Fruit fly (Drosophila melanogaster) whole organism, prepupa: Measurements from ENCODE around the gene CG32354.
A peak's percentile ranks its signal among the peaks of the same experiment; 100 is the strongest.

Experiments used
- Blimp-1 ChIP-seq: fragments of 200-800 bp; sonication (Bioruptor generic); optimal IDR thresholded peaks from 3 replicates; lab custom pipeline; 2017; ENCODE audit warnings: missing biosample characterization, missing genetic modification characterization, mild to moderate bottlenecking, moderate library complexity, missing genetic modification reagents
- CG10631 ChIP-seq: fragments of 200-800 bp; sonication (Bioruptor generic); optimal IDR thresholded peaks from 2 replicates; lab custom pipeline; 2016; ENCODE audit warnings: missing biosample characterization, missing genetic modification characterization
- CG11294 ChIP-seq: fragments of 200-800 bp; sonication (Bioruptor generic); IDR thresholded peaks from 2 replicates; pipeline ENCODE4 v1.3.6; 2022; ENCODE audit warnings: missing biosample characterization, missing genetic modification characterization
- CG11902 ChIP-seq: fragments of 200-800 bp; sonication (Bioruptor generic); optimal IDR thresholded peaks from 3 replicates; lab custom pipeline; 2016; ENCODE audit warnings: missing biosample characterization, missing genetic modification characterization
- CG1621 ChIP-seq: fragments of 200-800 bp; sonication (Bioruptor generic); optimal IDR thresholded peaks from 3 replicates; lab custom pipeline; 2018; ENCODE audit warnings: missing biosample characterization, mild to moderate bottlenecking, missing genetic modification characterization
- CG3032 ChIP-seq: fragments of 200-800 bp; optimal IDR thresholded peaks from 2 replicates; lab custom pipeline; 2019; ENCODE audit warnings: missing biosample characterization, mild to moderate bottlenecking, missing genetic modification characterization, moderate library complexity
- CG31627 ChIP-seq: fragments of 200-800 bp; sonication (Bioruptor generic); optimal IDR thresholded peaks from 3 replicates; lab custom pipeline; 2016; ENCODE audit warnings: missing biosample characterization, missing genetic modification characterization
- CG32006 ChIP-seq: fragments of 200-800 bp; sonication (Bioruptor generic); optimal IDR thresholded peaks from 3 replicates; lab custom pipeline; 2017; ENCODE audit warnings: missing biosample characterization, mild to moderate bottlenecking, missing genetic modification characterization
- CG3919 ChIP-seq: fragments of 200-800 bp; sonication (Bioruptor generic); optimal IDR thresholded peaks from 3 replicates; lab custom pipeline; 2016; ENCODE audit warnings: missing biosample characterization, missing genetic modification characterization
- CG4318 ChIP-seq: fragments of 200-800 bp; sonication (Bioruptor generic); optimal IDR thresholded peaks from 3 replicates; lab custom pipeline; 2017; ENCODE audit warnings: missing biosample characterization, mild to moderate bottlenecking, missing genetic modification characterization
- CG6276 ChIP-seq: fragments of 200-800 bp; sonication (Bioruptor generic); optimal IDR thresholded peaks from 2 replicates; lab custom pipeline; 2017; ENCODE audit warnings: missing biosample characterization, mild to moderate bottlenecking, missing genetic modification characterization
- CG6792 ChIP-seq: fragments of 200-800 bp; sonication (Bioruptor generic); optimal IDR thresholded peaks from 3 replicates; lab custom pipeline; 2016; ENCODE audit warnings: missing biosample characterization, missing genetic modification characterization
- CG6808 ChIP-seq: fragments of 200-800 bp; sonication (Bioruptor generic); optimal IDR thresholded peaks from 3 replicates; lab custom pipeline; 2017; ENCODE audit warnings: missing biosample characterization, missing genetic modification characterization, mild to moderate bottlenecking, moderate library complexity, missing genetic modification reagents
- CG6854 ChIP-seq: fragments of 200-800 bp; sonication (Bioruptor generic); optimal IDR thresholded peaks from 2 replicates; lab custom pipeline; 2017; ENCODE audit warnings: missing biosample characterization, mild to moderate bottlenecking, missing genetic modification characterization
- CG7368 ChIP-seq: fragments of 200-800 bp; sonication (Bioruptor generic); optimal IDR thresholded peaks from 3 replicates; lab custom pipeline; 2016; ENCODE audit warnings: missing biosample characterization, missing genetic modification characterization
- CG8119 ChIP-seq: fragments of 200-800 bp; sonication (Bioruptor generic); IDR thresholded peaks from 3 replicates; pipeline ENCODE4 v1.3.6; 2022; ENCODE audit warnings: missing biosample characterization, missing genetic modification characterization
- CG8319 ChIP-seq: fragments of 200-800 bp; sonication (Bioruptor generic); optimal IDR thresholded peaks from 3 replicates; lab custom pipeline; 2016; ENCODE audit warnings: missing biosample characterization, missing genetic modification characterization
- CG8632 ChIP-seq: fragments of 200-800 bp; sonication (Bioruptor generic); optimal IDR thresholded peaks from 3 replicates; lab custom pipeline; 2016; ENCODE audit warnings: missing biosample characterization, missing genetic modification characterization
- CG9139 ChIP-seq: fragments of 200-800 bp; sonication (Bioruptor generic); optimal IDR thresholded peaks from 3 replicates; lab custom pipeline; 2017; ENCODE audit warnings: missing biosample characterization, mild to moderate bottlenecking, missing genetic modification characterization
- Eip75B ChIP-seq: fragments of 200-800 bp; sonication (Bioruptor generic); optimal IDR thresholded peaks from 3 replicates; lab custom pipeline; 2016; ENCODE audit warnings: missing biosample characterization, missing genetic modification characterization
- Eip78C ChIP-seq: fragments of 200-800 bp; sonication (Bioruptor generic); peaks from one replicate; lab custom pipeline; 2016; ENCODE audit warnings: missing biosample characterization, missing genetic modification characterization
- Eip93F ChIP-seq: fragments of 200-800 bp; sonication (Bioruptor generic); optimal IDR thresholded peaks from 2 replicates; lab custom pipeline; 2016; ENCODE audit warnings: missing biosample characterization, mild to moderate bottlenecking, missing genetic modification characterization
- Ets21C ChIP-seq: fragments of 200-800 bp; sonication (Bioruptor generic); optimal IDR thresholded peaks from 3 replicates; lab custom pipeline; 2016; ENCODE audit warnings: missing biosample characterization, missing genetic modification characterization
- Ets96B ChIP-seq: fragments of 200-800 bp; optimal IDR thresholded peaks from 2 replicates; lab custom pipeline; 2019; ENCODE audit warnings: missing biosample characterization, mild to moderate bottlenecking, missing genetic modification characterization, moderate library complexity
- Gug ChIP-seq: fragments of 200-800 bp; sonication (Bioruptor generic); IDR thresholded peaks from 2 replicates; pipeline ENCODE4 v1.3.6; 2022; ENCODE audit warnings: missing biosample characterization, missing genetic modification characterization
- Hr38 ChIP-seq: sonication (Bioruptor generic); optimal IDR thresholded peaks from 2 replicates; lab custom pipeline; 2016; ENCODE audit warnings: missing biosample characterization, missing genetic modification characterization
- Hr39 ChIP-seq: fragments of 200-800 bp; sonication (Bioruptor generic); optimal IDR thresholded peaks from 2 replicates; lab custom pipeline; 2016; ENCODE audit warnings: missing biosample characterization, missing genetic modification characterization
- Lpt ChIP-seq: fragments of 200-800 bp; sonication (Bioruptor generic); optimal IDR thresholded peaks from 3 replicates; lab custom pipeline; 2016; ENCODE audit warnings: missing biosample characterization, missing genetic modification characterization
- Met ChIP-seq: fragments of 200-800 bp; sonication (Bioruptor generic); optimal IDR thresholded peaks from 3 replicates; lab custom pipeline; 2016; ENCODE audit warnings: missing biosample characterization, missing genetic modification characterization
- OdsH ChIP-seq: fragments of 200-800 bp; sonication (Bioruptor generic); optimal IDR thresholded peaks from 3 replicates; lab custom pipeline; 2016; ENCODE audit warnings: missing biosample characterization, missing genetic modification characterization
- Smox ChIP-seq: fragments of 200-800 bp; sonication (Bioruptor generic); optimal IDR thresholded peaks from 3 replicates; lab custom pipeline; 2016; ENCODE audit warnings: missing biosample characterization, missing genetic modification characterization
- Sox102F ChIP-seq: fragments of 200-800 bp; sonication (Bioruptor generic); optimal IDR thresholded peaks from 2 replicates; lab custom pipeline; 2016; ENCODE audit warnings: missing biosample characterization, mild to moderate bottlenecking, missing genetic modification characterization
- Sox14 ChIP-seq: fragments of 200-800 bp; sonication (Bioruptor generic); optimal IDR thresholded peaks from 3 replicates; lab custom pipeline; 2016; ENCODE audit warnings: missing biosample characterization, missing genetic modification characterization
- Sox15 ChIP-seq: fragments of 200-800 bp; sonication (Bioruptor generic); optimal IDR thresholded peaks from 3 replicates; lab custom pipeline; 2016; ENCODE audit warnings: missing biosample characterization, missing genetic modification characterization
- achi ChIP-seq: fragments of 200-800 bp; sonication (Bioruptor generic); optimal IDR thresholded peaks from 3 replicates; lab custom pipeline; 2016; ENCODE audit warnings: missing biosample characterization, missing genetic modification characterization
- acj6 ChIP-seq: fragments of 200-800 bp; sonication (Bioruptor generic); optimal IDR thresholded peaks from 3 replicates; lab custom pipeline; 2016; ENCODE audit warnings: missing biosample characterization, missing genetic modification characterization
- dac ChIP-seq: fragments of 200-800 bp; sonication (Bioruptor generic); optimal IDR thresholded peaks from 2 replicates; lab custom pipeline; 2017; ENCODE audit warnings: missing biosample characterization, mild to moderate bottlenecking, missing genetic modification characterization
- dsx ChIP-seq: fragments of 200-800 bp; optimal IDR thresholded peaks from 3 replicates; lab custom pipeline; 2019; ENCODE audit warnings: missing biosample characterization, mild to moderate bottlenecking, missing genetic modification characterization, moderate library complexity; ENCODE audit not compliant: poor library complexity, severe bottlenecking
- eg ChIP-seq: fragments of 200-800 bp; sonication (Bioruptor generic); IDR thresholded peaks from 3 replicates; pipeline ENCODE4 v1.3.6; 2022; ENCODE audit warnings: missing biosample characterization, missing genetic modification characterization
- fd59A ChIP-seq: fragments of 200-800 bp; sonication (Bioruptor generic); optimal IDR thresholded peaks from 2 replicates; lab custom pipeline; 2017; ENCODE audit warnings: missing biosample characterization, mild to moderate bottlenecking, missing genetic modification characterization, missing genetic modification reagents
- fd85E ChIP-seq: fragments of 200-800 bp; sonication (Bioruptor generic); optimal IDR thresholded peaks from 3 replicates; lab custom pipeline; 2016; ENCODE audit warnings: missing biosample characterization, missing genetic modification characterization
- fkh ChIP-seq: fragments of 200-800 bp; sonication (Bioruptor generic); optimal IDR thresholded peaks from 3 replicates; lab custom pipeline; 2017; ENCODE audit warnings: missing biosample characterization, mild to moderate bottlenecking, missing genetic modification characterization, moderate library complexity
- lz ChIP-seq: fragments of 200-800 bp; sonication (Bioruptor generic); optimal IDR thresholded peaks from 3 replicates; lab custom pipeline; 2016; ENCODE audit warnings: missing biosample characterization, missing genetic modification characterization
- net ChIP-seq: fragments of 200-800 bp; sonication (Bioruptor generic); optimal IDR thresholded peaks from 3 replicates; lab custom pipeline; 2016; ENCODE audit warnings: missing biosample characterization, missing genetic modification characterization
- salr ChIP-seq, 2 experiments: fragments of 200-800 bp; sonication (Bioruptor generic); optimal IDR thresholded peaks; 3 replicates each; lab custom pipeline; 2016 to 2018; ENCODE audit warnings: missing biosample characterization in 2 of 2, missing genetic modification characterization in 2 of 2, mild to moderate bottlenecking in 1 of 2
- spab ChIP-seq: fragments of 200-800 bp; sonication (Bioruptor generic); optimal IDR thresholded peaks from 2 replicates; lab custom pipeline; 2017; ENCODE audit warnings: missing biosample characterization, mild to moderate bottlenecking, missing genetic modification characterization, missing genetic modification reagents
- ss ChIP-seq, 2 experiments: fragments of 200-800 bp; sonication (Bioruptor generic); optimal IDR thresholded peaks; 2 replicates in 1 of 2; 3 replicates in 1 of 2; lab custom pipeline; 2017 to 2018; ENCODE audit warnings: mild to moderate bottlenecking in 2 of 2, missing biosample characterization in 2 of 2, missing genetic modification characterization in 2 of 2, moderate library complexity in 1 of 2
- topi ChIP-seq: fragments of 200-800 bp; sonication (Bioruptor generic); optimal IDR thresholded peaks from 3 replicates; lab custom pipeline; 2016; ENCODE audit warnings: missing biosample characterization, missing genetic modification characterization
- vri ChIP-seq: fragments of 200-800 bp; sonication (Bioruptor generic); optimal IDR thresholded peaks from 3 replicates; lab custom pipeline; 2016; ENCODE audit warnings: missing biosample characterization, mild to moderate bottlenecking, missing genetic modification characterization

CG32354 gene

dm6 chr3L:8446050-8446781 lies 24.2 kb upstream of the CG32354 start:
- TF ChIP-seq fkh (GFP tag; lab: Kevin White, UChicago), result peak; percentile 23
- no peak for TF ChIP-seq achi (GFP tag; lab: Kevin White, UChicago)

- no peak for TF ChIP-seq Eip93F (GFP tag; lab: Kevin White, UChicago)
- TF ChIP-seq Smox, result no peak
- no peak for TF ChIP-seq CG9139
- no peak for TF ChIP-seq eg
- TF ChIP-seq CG6276 (GFP tag; lab: Kevin White, UChicago), result no peak
- no peak for TF ChIP-seq fd85E (GFP tag; lab: Kevin White, UChicago)
- peak; percentile 47 for TF ChIP-seq CG3032 (tag; lab: Kevin White, UChicago)
- TF ChIP-seq Sox15 (GFP tag; lab: Kevin White, UChicago), result no peak
- no peak for TF ChIP-seq Hr39 (GFP tag; lab: Kevin White, UChicago)
- TF ChIP-seq spab (GFP tag; lab: Kevin White, UChicago), result peak; percentile 33
- peak; percentile 10 to 87 for TF ChIP-seq ss (GFP tag; optimal IDR thresholded peaks at IDR 0.05; lab: Kevin White, UChicago)
- TF ChIP-seq CG32006 (GFP tag; lab: Kevin White, UChicago), result no peak
- TF ChIP-seq fkh (GFP tag; lab: Kevin White, UChicago), result peak; percentile 44
- no peak for TF ChIP-seq CG11294 (GFP tag; lab: Robert Waterston, UW)
- TF ChIP-seq topi, result peak; percentile 29
- TF ChIP-seq fd59A (GFP tag; lab: Kevin White, UChicago), result peak; percentile 5
- TF ChIP-seq CG1621 (tag; lab: Kevin White, UChicago), result no peak
- TF ChIP-seq Ets21C, result no peak
- TF ChIP-seq Eip78C (GFP tag; lab: Kevin White, UChicago), result peak; percentile 80
- TF ChIP-seq Gug, result no peak
- TF ChIP-seq CG6854, result no peak
- TF ChIP-seq CG7368 (GFP tag; lab: Kevin White, UChicago), result no peak
- peak; percentile 9 for TF ChIP-seq CG11902 (GFP tag; lab: Kevin White, UChicago)
- TF ChIP-seq Blimp-1 (GFP tag; lab: Kevin White, UChicago), result no peak
- no peak for TF ChIP-seq CG31627 (GFP tag; lab: Kevin White, UChicago)
- TF ChIP-seq CG6808 (GFP tag; lab: Kevin White, UChicago), result peak; percentile 12
- TF ChIP-seq lz (GFP tag; lab: Kevin White, UChicago), result no peak
- TF ChIP-seq acj6 (GFP tag; lab: Kevin White, UChicago), result peak; percentile 16
- TF ChIP-seq CG4318 (GFP tag; lab: Kevin White, UChicago), result no peak
- TF ChIP-seq dac (GFP tag; lab: Kevin White, UChicago), result no peak
- TF ChIP-seq CG8119, result no peak
- no peak for TF ChIP-seq Hr38 (GFP tag; lab: Kevin White, UChicago)
- no peak for TF ChIP-seq Sox102F
- peak; percentile 50 for TF ChIP-seq Ets96B
- no peak for TF ChIP-seq CG8632
- TF ChIP-seq Lpt (GFP tag; lab: Kevin White, UChicago), result no peak
- TF ChIP-seq CG10631, result no peak
- peak; percentile 5 for TF ChIP-seq dsx (GFP tag; lab: Kevin White, UChicago)
- no peak for TF ChIP-seq CG8319
- TF ChIP-seq CG3919, result peak; percentile 59
- no peak for TF ChIP-seq OdsH (GFP tag; lab: Kevin White, UChicago)
- TF ChIP-seq Eip75B, result peak; percentile 39
- no peak for TF ChIP-seq salr (GFP tag; optimal IDR thresholded peaks at IDR 0.05; lab: Kevin White, UChicago)
- no peak for TF ChIP-seq CG6792
- TF ChIP-seq Met, result peak; percentile 25
- TF ChIP-seq net (GFP tag; lab: Kevin White, UChicago), result no peak
- no peak for TF ChIP-seq Sox14 (GFP tag; lab: Kevin White, UChicago)
- TF ChIP-seq achi (GFP tag; lab: Kevin White, UChicago), result peak; percentile 1
- TF ChIP-seq vri (GFP tag; lab: Kevin White, UChicago), result no peak
These were observed 23.0 kb upstream of the CG32354 start for dm6 chr3L:8445027-8445426.
